Fruit fly (Drosophila melanogaster) whole organism, prepupa: ENCODE data around the gene fz3.

Source experiments
- Blimp-1 ChIP-seq: fragments of 200-800 bp; sonication (Bioruptor generic); optimal IDR thresholded peaks from 3 replicates; lab custom pipeline; 2017; ENCODE audit warnings: missing biosample characterization, missing genetic modification characterization, mild to moderate bottlenecking, moderate library complexity, missing genetic modification reagents
- CG10669 ChIP-seq: fragments of 200-800 bp; sonication (Bioruptor generic); optimal IDR thresholded peaks from 3 replicates; lab custom pipeline; 2018; ENCODE audit warnings: missing biosample characterization, mild to moderate bottlenecking, missing genetic modification characterization, moderate library complexity
- CG11294 ChIP-seq: fragments of 200-800 bp; sonication (Bioruptor generic); IDR thresholded peaks from 2 replicates; pipeline ENCODE4 v1.3.6; 2022; ENCODE audit warnings: missing biosample characterization, missing genetic modification characterization
- CG11762 ChIP-seq: fragments of 200-800 bp; sonication (Bioruptor generic); optimal IDR thresholded peaks from 3 replicates; lab custom pipeline; 2016; ENCODE audit warnings: missing biosample characterization, missing genetic modification characterization; ENCODE audit not compliant: insufficient read depth
- CG11902 ChIP-seq: fragments of 200-800 bp; sonication (Bioruptor generic); optimal IDR thresholded peaks from 3 replicates; lab custom pipeline; 2016; ENCODE audit warnings: missing biosample characterization, missing genetic modification characterization
- CG15336 ChIP-seq: fragments of 200-800 bp; sonication (Bioruptor generic); IDR thresholded peaks from 2 replicates; pipeline ENCODE4 v1.3.6; 2022; ENCODE audit warnings: missing biosample characterization, missing genetic modification characterization
- CG1621 ChIP-seq: fragments of 200-800 bp; sonication (Bioruptor generic); optimal IDR thresholded peaks from 3 replicates; lab custom pipeline; 2018; ENCODE audit warnings: missing biosample characterization, mild to moderate bottlenecking, missing genetic modification characterization
- CG16779 ChIP-seq: fragments of 200-800 bp; sonication (Bioruptor generic); optimal IDR thresholded peaks from 3 replicates; lab custom pipeline; 2017; ENCODE audit warnings: missing biosample characterization, mild to moderate bottlenecking, missing genetic modification characterization
- CG31627 ChIP-seq: fragments of 200-800 bp; sonication (Bioruptor generic); optimal IDR thresholded peaks from 3 replicates; lab custom pipeline; 2016; ENCODE audit warnings: missing biosample characterization, missing genetic modification characterization
- CG32006 ChIP-seq: fragments of 200-800 bp; sonication (Bioruptor generic); optimal IDR thresholded peaks from 3 replicates; lab custom pipeline; 2017; ENCODE audit warnings: missing biosample characterization, mild to moderate bottlenecking, missing genetic modification characterization
- CG34406 ChIP-seq: fragments of 200-800 bp; sonication (Bioruptor generic); optimal IDR thresholded peaks from 3 replicates; lab custom pipeline; 2016; ENCODE audit warnings: missing biosample characterization, missing genetic modification characterization
- CG3919 ChIP-seq: fragments of 200-800 bp; sonication (Bioruptor generic); optimal IDR thresholded peaks from 3 replicates; lab custom pipeline; 2016; ENCODE audit warnings: missing biosample characterization, missing genetic modification characterization
- CG6163 ChIP-seq: fragments of 200-800 bp; sonication (Bioruptor generic); IDR thresholded peaks from 3 replicates; pipeline ENCODE4 v1.3.6; 2022; ENCODE audit warnings: missing biosample characterization, missing genetic modification characterization
- CG6276 ChIP-seq: fragments of 200-800 bp; sonication (Bioruptor generic); optimal IDR thresholded peaks from 2 replicates; lab custom pipeline; 2017; ENCODE audit warnings: missing biosample characterization, mild to moderate bottlenecking, missing genetic modification characterization
- CG6792 ChIP-seq: fragments of 200-800 bp; sonication (Bioruptor generic); optimal IDR thresholded peaks from 3 replicates; lab custom pipeline; 2016; ENCODE audit warnings: missing biosample characterization, missing genetic modification characterization
- CG6808 ChIP-seq: fragments of 200-800 bp; sonication (Bioruptor generic); optimal IDR thresholded peaks from 3 replicates; lab custom pipeline; 2017; ENCODE audit warnings: missing biosample characterization, missing genetic modification characterization, mild to moderate bottlenecking, moderate library complexity, missing genetic modification reagents
- CG6854 ChIP-seq: fragments of 200-800 bp; sonication (Bioruptor generic); optimal IDR thresholded peaks from 2 replicates; lab custom pipeline; 2017; ENCODE audit warnings: missing biosample characterization, mild to moderate bottlenecking, missing genetic modification characterization
- CG7368 ChIP-seq: fragments of 200-800 bp; sonication (Bioruptor generic); optimal IDR thresholded peaks from 3 replicates; lab custom pipeline; 2016; ENCODE audit warnings: missing biosample characterization, missing genetic modification characterization
- CG8119 ChIP-seq: fragments of 200-800 bp; sonication (Bioruptor generic); IDR thresholded peaks from 3 replicates; pipeline ENCODE4 v1.3.6; 2022; ENCODE audit warnings: missing biosample characterization, missing genetic modification characterization
- CG8319 ChIP-seq: fragments of 200-800 bp; sonication (Bioruptor generic); optimal IDR thresholded peaks from 3 replicates; lab custom pipeline; 2016; ENCODE audit warnings: missing biosample characterization, missing genetic modification characterization
- CG8632 ChIP-seq: fragments of 200-800 bp; sonication (Bioruptor generic); optimal IDR thresholded peaks from 3 replicates; lab custom pipeline; 2016; ENCODE audit warnings: missing biosample characterization, missing genetic modification characterization
- Eip78C ChIP-seq: fragments of 200-800 bp; sonication (Bioruptor generic); peaks from one replicate; lab custom pipeline; 2016; ENCODE audit warnings: missing biosample characterization, missing genetic modification characterization
- Eip93F ChIP-seq: fragments of 200-800 bp; sonication (Bioruptor generic); optimal IDR thresholded peaks from 2 replicates; lab custom pipeline; 2016; ENCODE audit warnings: missing biosample characterization, mild to moderate bottlenecking, missing genetic modification characterization
- Ets96B ChIP-seq: fragments of 200-800 bp; optimal IDR thresholded peaks from 2 replicates; lab custom pipeline; 2019; ENCODE audit warnings: missing biosample characterization, mild to moderate bottlenecking, missing genetic modification characterization, moderate library complexity
- Gug ChIP-seq: fragments of 200-800 bp; sonication (Bioruptor generic); IDR thresholded peaks from 2 replicates; pipeline ENCODE4 v1.3.6; 2022; ENCODE audit warnings: missing biosample characterization, missing genetic modification characterization
- Hr38 ChIP-seq: sonication (Bioruptor generic); optimal IDR thresholded peaks from 2 replicates; lab custom pipeline; 2016; ENCODE audit warnings: missing biosample characterization, missing genetic modification characterization
- Hr39 ChIP-seq: fragments of 200-800 bp; sonication (Bioruptor generic); optimal IDR thresholded peaks from 2 replicates; lab custom pipeline; 2016; ENCODE audit warnings: missing biosample characterization, missing genetic modification characterization
- Hr4 ChIP-seq: fragments of 200-800 bp; sonication (Bioruptor generic); optimal IDR thresholded peaks from 3 replicates; lab custom pipeline; 2016; ENCODE audit warnings: missing biosample characterization, missing genetic modification characterization
- Lpt ChIP-seq: fragments of 200-800 bp; sonication (Bioruptor generic); optimal IDR thresholded peaks from 3 replicates; lab custom pipeline; 2016; ENCODE audit warnings: missing biosample characterization, missing genetic modification characterization
- Met ChIP-seq: fragments of 200-800 bp; sonication (Bioruptor generic); optimal IDR thresholded peaks from 3 replicates; lab custom pipeline; 2016; ENCODE audit warnings: missing biosample characterization, missing genetic modification characterization
- OdsH ChIP-seq: fragments of 200-800 bp; sonication (Bioruptor generic); optimal IDR thresholded peaks from 3 replicates; lab custom pipeline; 2016; ENCODE audit warnings: missing biosample characterization, missing genetic modification characterization
- Smox ChIP-seq: fragments of 200-800 bp; sonication (Bioruptor generic); optimal IDR thresholded peaks from 3 replicates; lab custom pipeline; 2016; ENCODE audit warnings: missing biosample characterization, missing genetic modification characterization
- Sox14 ChIP-seq: fragments of 200-800 bp; sonication (Bioruptor generic); optimal IDR thresholded peaks from 3 replicates; lab custom pipeline; 2016; ENCODE audit warnings: missing biosample characterization, missing genetic modification characterization
- Sox15 ChIP-seq: fragments of 200-800 bp; sonication (Bioruptor generic); optimal IDR thresholded peaks from 3 replicates; lab custom pipeline; 2016; ENCODE audit warnings: missing biosample characterization, missing genetic modification characterization
- achi ChIP-seq: fragments of 200-800 bp; sonication (Bioruptor generic); optimal IDR thresholded peaks from 3 replicates; lab custom pipeline; 2016; ENCODE audit warnings: missing biosample characterization, missing genetic modification characterization
- acj6 ChIP-seq: fragments of 200-800 bp; sonication (Bioruptor generic); optimal IDR thresholded peaks from 3 replicates; lab custom pipeline; 2016; ENCODE audit warnings: missing biosample characterization, missing genetic modification characterization
- cyc ChIP-seq: fragments of 200-800 bp; sonication (Bioruptor generic); optimal IDR thresholded peaks from 3 replicates; lab custom pipeline; 2016; ENCODE audit warnings: missing biosample characterization, missing genetic modification characterization
- dac ChIP-seq: fragments of 200-800 bp; sonication (Bioruptor generic); optimal IDR thresholded peaks from 2 replicates; lab custom pipeline; 2017; ENCODE audit warnings: missing biosample characterization, mild to moderate bottlenecking, missing genetic modification characterization
- dsx ChIP-seq: fragments of 200-800 bp; optimal IDR thresholded peaks from 3 replicates; lab custom pipeline; 2019; ENCODE audit warnings: missing biosample characterization, mild to moderate bottlenecking, missing genetic modification characterization, moderate library complexity; ENCODE audit not compliant: poor library complexity, severe bottlenecking
- eg ChIP-seq: fragments of 200-800 bp; sonication (Bioruptor generic); IDR thresholded peaks from 3 replicates; pipeline ENCODE4 v1.3.6; 2022; ENCODE audit warnings: missing biosample characterization, missing genetic modification characterization
- fd59A ChIP-seq: fragments of 200-800 bp; sonication (Bioruptor generic); optimal IDR thresholded peaks from 2 replicates; lab custom pipeline; 2017; ENCODE audit warnings: missing biosample characterization, mild to moderate bottlenecking, missing genetic modification characterization, missing genetic modification reagents
- fd85E ChIP-seq: fragments of 200-800 bp; sonication (Bioruptor generic); optimal IDR thresholded peaks from 3 replicates; lab custom pipeline; 2016; ENCODE audit warnings: missing biosample characterization, missing genetic modification characterization
- fkh ChIP-seq: fragments of 200-800 bp; sonication (Bioruptor generic); optimal IDR thresholded peaks from 3 replicates; lab custom pipeline; 2017; ENCODE audit warnings: missing biosample characterization, mild to moderate bottlenecking, missing genetic modification characterization, moderate library complexity
- lz ChIP-seq: fragments of 200-800 bp; sonication (Bioruptor generic); optimal IDR thresholded peaks from 3 replicates; lab custom pipeline; 2016; ENCODE audit warnings: missing biosample characterization, missing genetic modification characterization
- net ChIP-seq: fragments of 200-800 bp; sonication (Bioruptor generic); optimal IDR thresholded peaks from 3 replicates; lab custom pipeline; 2016; ENCODE audit warnings: missing biosample characterization, missing genetic modification characterization
- salr ChIP-seq, 2 experiments: fragments of 200-800 bp; sonication (Bioruptor generic); optimal IDR thresholded peaks; 3 replicates each; lab custom pipeline; 2016 to 2018; ENCODE audit warnings: missing biosample characterization in 2 of 2, missing genetic modification characterization in 2 of 2, mild to moderate bottlenecking in 1 of 2
- spab ChIP-seq: fragments of 200-800 bp; sonication (Bioruptor generic); optimal IDR thresholded peaks from 2 replicates; lab custom pipeline; 2017; ENCODE audit warnings: missing biosample characterization, mild to moderate bottlenecking, missing genetic modification characterization, missing genetic modification reagents
- ss ChIP-seq, 2 experiments: fragments of 200-800 bp; sonication (Bioruptor generic); optimal IDR thresholded peaks; 2 replicates in 1 of 2; 3 replicates in 1 of 2; lab custom pipeline; 2017 to 2018; ENCODE audit warnings: mild to moderate bottlenecking in 2 of 2, missing biosample characterization in 2 of 2, missing genetic modification characterization in 2 of 2, moderate library complexity in 1 of 2
- svp ChIP-seq: fragments of 200-800 bp; sonication (Bioruptor generic); peaks from one replicate; lab custom pipeline; 2016; ENCODE audit warnings: missing biosample characterization, missing genetic modification characterization
- topi ChIP-seq: fragments of 200-800 bp; sonication (Bioruptor generic); optimal IDR thresholded peaks from 3 replicates; lab custom pipeline; 2016; ENCODE audit warnings: missing biosample characterization, missing genetic modification characterization
- vri ChIP-seq: fragments of 200-800 bp; sonication (Bioruptor generic); optimal IDR thresholded peaks from 3 replicates; lab custom pipeline; 2016; ENCODE audit warnings: missing biosample characterization, mild to moderate bottlenecking, missing genetic modification characterization

Gene fz3

dm6 chrX:755642-756332 is 14.0 kb upstream of the fz3 start:
- peak; percentile 84 for TF ChIP-seq lz (GFP tag; lab: Kevin White, UChicago)
- TF ChIP-seq net (GFP tag; lab: Kevin White, UChicago) = peak; percentile 90
- peak; percentile 71 for TF ChIP-seq CG34406 (GFP tag; lab: Kevin White, UChicago)
- peak; percentile 84 for TF ChIP-seq ss (GFP tag; optimal IDR thresholded peaks at IDR 0.05; lab: Kevin White, UChicago)
- TF ChIP-seq CG8119 = peak; percentile 92
- TF ChIP-seq OdsH (GFP tag; lab: Kevin White, UChicago) = peak; percentile 88
- peak; percentile 94 for TF ChIP-seq Sox14 (GFP tag; lab: Kevin White, UChicago)
- peak; percentile 84 for TF ChIP-seq CG11762
- peak; percentile 52 for TF ChIP-seq fkh (GFP tag; lab: Kevin White, UChicago)
- TF ChIP-seq salr (GFP tag; optimal IDR thresholded peaks at IDR 0.05; lab: Kevin White, UChicago) = peak; percentile 62 to 65
- TF ChIP-seq acj6 (GFP tag; lab: Kevin White, UChicago) = peak; percentile 82
- TF ChIP-seq dac (GFP tag; lab: Kevin White, UChicago) = peak; percentile 74
- peak; percentile 82 for TF ChIP-seq achi (GFP tag; lab: Kevin White, UChicago)
- peak; percentile 80 for TF ChIP-seq CG31627 (GFP tag; lab: Kevin White, UChicago)
- peak; percentile 84 for TF ChIP-seq Hr39 (GFP tag; lab: Kevin White, UChicago)
- peak; percentile 83 for TF ChIP-seq Ets96B (tag; lab: Kevin White, UChicago)
- peak; percentile 91 for TF ChIP-seq CG6276
- TF ChIP-seq CG8632 (GFP tag; lab: Kevin White, UChicago) = peak; percentile 78
- peak; percentile 77 for TF ChIP-seq CG6808
- peak; percentile 81 for TF ChIP-seq topi (GFP tag; lab: Kevin White, UChicago)
- TF ChIP-seq svp (GFP tag; lab: Kevin White, UChicago) = peak; percentile 93
- peak; percentile 77 for TF ChIP-seq Smox
- peak; percentile 84 for TF ChIP-seq cyc
- TF ChIP-seq CG6792 (GFP tag; lab: Kevin White, UChicago) = peak; percentile 83
- no peak; the same call in 1 of the 3 replicates for TF ChIP-seq CG6163 (GFP tag; lab: Robert Waterston, UW)
- TF ChIP-seq Gug (GFP tag; lab: Robert Waterston, UW) = peak; percentile 90
- peak; percentile 64 for TF ChIP-seq CG11902 (GFP tag; lab: Kevin White, UChicago)
- peak; percentile 82 for TF ChIP-seq CG11294 (GFP tag; lab: Robert Waterston, UW)
- peak; percentile 97 for TF ChIP-seq Eip78C
- peak; percentile 91 for TF ChIP-seq CG15336 (GFP tag; lab: Robert Waterston, UW)
- peak; percentile 96 for TF ChIP-seq vri (GFP tag; lab: Kevin White, UChicago)
- TF ChIP-seq CG8319 (GFP tag; lab: Kevin White, UChicago) = peak; percentile 48
- TF ChIP-seq CG7368 (GFP tag; lab: Kevin White, UChicago) = peak; percentile 83
- peak; percentile 88 for TF ChIP-seq CG3919 (GFP tag; lab: Kevin White, UChicago)
- peak; percentile 88 for TF ChIP-seq Met (GFP tag; lab: Kevin White, UChicago)
- peak; percentile 95 for TF ChIP-seq eg
- TF ChIP-seq CG32006 (GFP tag; lab: Kevin White, UChicago) = peak; percentile 91
- peak; percentile 88 for TF ChIP-seq Lpt (GFP tag; lab: Kevin White, UChicago)
- TF ChIP-seq Eip93F = no peak
- peak; percentile 86 for TF ChIP-seq CG10669
- peak; percentile 71 for TF ChIP-seq spab (GFP tag; lab: Kevin White, UChicago)
- peak; percentile 69 for TF ChIP-seq fd85E
- TF ChIP-seq Blimp-1 (GFP tag; lab: Kevin White, UChicago) = peak; percentile 10
- peak; percentile 68 for TF ChIP-seq fd59A (GFP tag; lab: Kevin White, UChicago)
- peak; percentile 91 for TF ChIP-seq Hr4 (GFP tag; lab: Kevin White, UChicago)
- peak; percentile 78 for TF ChIP-seq CG16779 (tag; lab: Kevin White, UChicago)
- peak; percentile 60 for TF ChIP-seq Hr38 (GFP tag; lab: Kevin White, UChicago)
- TF ChIP-seq CG6854 (GFP tag; lab: Kevin White, UChicago) = no peak
- peak; percentile 79 for TF ChIP-seq CG1621 (tag; lab: Kevin White, UChicago)
- TF ChIP-seq dsx (GFP tag; lab: Kevin White, UChicago) = peak; percentile 79
- TF ChIP-seq Sox15 (GFP tag; lab: Kevin White, UChicago) = peak; percentile 65
